Worm (Caenorhabditis elegans) whole organism, L4 larva: ENCODE results near the gene ntl-9.

ENCODE experiments used
- ceh-82 ChIP-seq: sonication (generic microtip); optimal IDR thresholded peaks from 2 replicates; lab custom pipeline; 2017; ENCODE audit warnings: missing biosample characterization, missing genetic modification characterization
- egl-27 ChIP-seq: sonication (generic microtip); optimal IDR thresholded peaks from 3 replicates; lab custom pipeline; 2017; ENCODE audit warnings: missing biosample characterization, missing genetic modification reagents, missing genetic modification characterization
- fkh-10 ChIP-seq: fragments of 150-350 bp; optimal IDR thresholded peaks from 2 replicates; lab custom pipeline; 2014; ENCODE audit warnings: missing biosample characterization, missing genetic modification reagents, missing genetic modification characterization
- nhr-10 ChIP-seq: fragments of 150-350 bp; optimal IDR thresholded peaks from 2 replicates; lab custom pipeline; 2014; ENCODE audit warnings: missing biosample characterization, missing genetic modification characterization
- sdz-12 ChIP-seq: fragments of 200-800 bp; sonication (Bioruptor generic); optimal IDR thresholded peaks from 2 replicates; lab custom pipeline; 2018; ENCODE audit warnings: mild to moderate bottlenecking, missing genetic modification characterization, missing compliant biosample characterization
- skn-1 ChIP-seq: fragments of 150-350 bp; optimal IDR thresholded peaks from 2 replicates; lab custom pipeline; 2014; ENCODE audit warnings: missing biosample characterization, missing genetic modification characterization
- snpc-4 ChIP-seq: fragments of 150-350 bp; optimal IDR thresholded peaks from 2 replicates; lab custom pipeline; 2014; ENCODE audit warnings: missing biosample characterization, missing genetic modification characterization
- unc-130 ChIP-seq: sonication (generic microtip); optimal IDR thresholded peaks from 2 replicates; lab custom pipeline; 2016; ENCODE audit warnings: missing genetic modification reagents, missing genetic modification characterization, missing compliant biosample characterization

DNA sequence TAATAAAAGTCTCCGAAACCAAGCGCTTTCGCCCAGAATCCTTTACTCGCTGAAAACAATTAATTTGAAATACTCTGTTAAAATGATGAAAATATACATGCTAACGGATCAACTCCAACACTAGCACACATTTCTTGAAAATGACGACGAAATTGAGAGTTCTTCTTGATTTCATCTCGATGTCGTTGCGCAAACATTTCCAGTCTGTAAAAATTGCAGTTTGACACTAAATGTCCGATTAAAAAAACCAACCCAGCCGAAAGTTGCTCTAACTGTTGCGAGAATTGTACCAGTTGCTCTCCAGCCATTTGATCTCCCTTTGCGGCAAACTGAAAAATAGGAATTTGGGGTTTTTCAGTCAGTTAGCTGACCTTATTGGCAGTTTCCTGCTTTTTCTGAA is 17.0 kb downstream of the ntl-9 start:
- TF ChIP-seq skn-1, result no peak
- no peak for TF ChIP-seq snpc-4 (tag; lab: Kevin White, UChicago)
- TF ChIP-seq egl-27, result no peak
- TF ChIP-seq unc-130 (GFP tag; lab: Kevin White, UChicago), result no peak
- TF ChIP-seq fkh-10 (GFP tag; lab: Kevin White, UChicago), result no peak
- no peak for TF ChIP-seq sdz-12 (GFP tag; lab: Kevin White, UChicago)
- no peak for TF ChIP-seq ceh-82
- no peak for TF ChIP-seq nhr-10 (tag; lab: Kevin White, UChicago)
